Worm (Caenorhabditis elegans) whole organism, L1 larva: ENCODE data around the gene K01F9.2.

Experiments
- aly-2 ChIP-seq: fragments of 150-350 bp; optimal IDR thresholded peaks from 2 replicates; lab custom pipeline; 2014; ENCODE audit warnings: missing biosample characterization, missing genetic modification characterization
- ama-1 ChIP-seq: fragments of 150-350 bp; optimal IDR thresholded peaks from 2 replicates; lab custom pipeline; 2014
- ceh-82 ChIP-seq, 3 experiments: fragments of 150-350 bp in 1 of 3; sonication (generic microtip) in 2 of 3; optimal IDR thresholded peaks; 2 replicates each; lab custom pipeline; 2014 to 2017; ENCODE audit warnings: missing biosample characterization in 3 of 3, missing genetic modification characterization in 3 of 3
- elt-3 ChIP-seq, 6 experiments: fragments of 150-350 bp in 1 of 6; sonication (generic microtip); optimal IDR thresholded peaks; 2 replicates each; lab custom pipeline; 2017 to 2018; ENCODE audit warnings: missing biosample characterization in 6 of 6, missing genetic modification characterization in 6 of 6, inconsistent platforms in 1 of 6
- hlh-4 ChIP-seq: sonication (generic microtip); optimal IDR thresholded peaks from 2 replicates; lab custom pipeline; 2016; ENCODE audit warnings: mild to moderate bottlenecking, missing genetic modification characterization, missing compliant biosample characterization
- mep-1 ChIP-seq: fragments of 150-350 bp; optimal IDR thresholded peaks from 2 replicates; lab custom pipeline; 2014; ENCODE audit warnings: missing biosample characterization, missing genetic modification characterization
- nhr-11 ChIP-seq: fragments of 150-350 bp; optimal IDR thresholded peaks from 2 replicates; lab custom pipeline; 2014; ENCODE audit warnings: missing biosample characterization, missing genetic modification characterization
- nhr-12 ChIP-seq: sonication (generic microtip); optimal IDR thresholded peaks from 2 replicates; lab custom pipeline; 2017; ENCODE audit warnings: missing biosample characterization, missing genetic modification characterization
- skn-1 ChIP-seq: fragments of 150-350 bp; optimal IDR thresholded peaks from 2 replicates; lab custom pipeline; 2014; ENCODE audit warnings: missing biosample characterization, missing genetic modification characterization
- tbx-2 ChIP-seq: sonication (generic microtip); optimal IDR thresholded peaks from 2 replicates; lab custom pipeline; 2016; ENCODE audit warnings: missing genetic modification characterization, missing compliant biosample characterization
- unc-30 ChIP-seq: sonication (generic microtip); optimal IDR thresholded peaks from 2 replicates; lab custom pipeline; 2017; ENCODE audit warnings: missing biosample characterization, missing genetic modification characterization
- unc-62 ChIP-seq: fragments of 150-350 bp; optimal IDR thresholded peaks from 2 replicates; lab custom pipeline; 2014; ENCODE audit warnings: missing biosample characterization, missing genetic modification reagents, missing genetic modification characterization
- ztf-11 ChIP-seq, 2 experiments: sonication (generic microtip); optimal IDR thresholded peaks; 2 replicates each; lab custom pipeline; 2016 to 2017; ENCODE audit warnings: missing genetic modification characterization in 2 of 2, missing biosample characterization in 1 of 2, missing compliant biosample characterization in 1 of 2

DNA sequence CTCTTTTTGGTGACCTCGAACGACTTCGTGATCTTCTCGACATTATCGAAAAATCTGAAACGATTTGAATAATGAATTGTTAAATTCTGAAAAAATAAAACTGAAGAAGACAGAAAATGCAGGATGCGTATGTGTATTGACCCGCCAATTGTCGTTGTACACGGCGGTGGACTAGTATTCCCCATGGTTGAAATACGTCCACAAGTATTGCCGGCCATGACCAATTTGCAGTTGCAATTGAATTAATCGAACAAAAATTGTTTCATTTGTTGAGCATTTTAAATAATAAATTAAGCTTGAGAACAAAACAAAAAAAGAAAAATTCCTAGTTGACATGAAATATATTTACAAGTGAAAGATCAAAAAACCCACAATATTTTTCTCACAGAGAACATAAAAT lies 47.7 kb downstream of the K01F9.2 start, which contains the start of gene F44E2.3:
- TF ChIP-seq aly-2 (tag; lab: Kevin White, UChicago) (no peak), nhr-11 (tag; lab: Kevin White, UChicago) (no peak), ama-1 (lab: Kevin White, UChicago) (no peak), mep-1 (peak; percentile 19), unc-30 (tag; lab: Kevin White, UChicago) (no peak), nhr-12 (no peak), tbx-2 (tag; lab: Kevin White, UChicago) (no peak), elt-3 (tag; optimal IDR thresholded peaks at IDR 0.05; lab: Kevin White, UChicago) (no peak), ztf-11 (tag; optimal IDR thresholded peaks at IDR 0.05; lab: Kevin White, UChicago) (no peak), unc-62 (GFP tag; lab: Kevin White, UChicago) (no peak), hlh-4 (no peak), skn-1 (no peak), ceh-82 (tag; optimal IDR thresholded peaks at IDR 0.05; lab: Kevin White, UChicago) (no peak)
